Worm (Caenorhabditis elegans) whole organism, L1 larva: ENCODE results near the gene Y39A1A.21.

Experiments
- C34B4.2 ChIP-seq: sonication (generic microtip); optimal IDR thresholded peaks from 2 replicates; lab custom pipeline; 2017; ENCODE audit warnings: mild to moderate bottlenecking, missing genetic modification characterization, missing compliant biosample characterization
- aly-2 ChIP-seq: fragments of 150-350 bp; optimal IDR thresholded peaks from 2 replicates; lab custom pipeline; 2014; ENCODE audit warnings: missing biosample characterization, missing genetic modification characterization
- ama-1 ChIP-seq: fragments of 150-350 bp; optimal IDR thresholded peaks from 2 replicates; lab custom pipeline; 2014
- blmp-1 ChIP-seq: fragments of 150-350 bp; optimal IDR thresholded peaks from 2 replicates; lab custom pipeline; 2014; ENCODE audit warnings: missing biosample characterization, missing genetic modification characterization
- ceh-63 ChIP-seq: fragments of 200-800 bp; sonication (Bioruptor generic); optimal IDR thresholded peaks from 2 replicates; lab custom pipeline; 2018; ENCODE audit warnings: mild to moderate bottlenecking, missing genetic modification characterization, missing compliant biosample characterization
- ceh-8 ChIP-seq: fragments of 200-800 bp; sonication (Bioruptor generic); optimal IDR thresholded peaks from 2 replicates; lab custom pipeline; 2018; ENCODE audit warnings: mild to moderate bottlenecking, missing genetic modification characterization, moderate library complexity, missing compliant biosample characterization
- ceh-88 ChIP-seq: fragments of 200-800 bp; sonication (Bioruptor generic); IDR thresholded peaks from 2 replicates; pipeline ENCODE4 v1.3.6; 2022; ENCODE audit warnings: missing genetic modification characterization, missing compliant biosample characterization
- ceh-90 ChIP-seq: sonication (generic microtip); optimal IDR thresholded peaks from 2 replicates; lab custom pipeline; 2016; ENCODE audit warnings: missing genetic modification characterization, missing compliant biosample characterization
- ces-1 ChIP-seq: fragments of 150-350 bp; optimal IDR thresholded peaks from 2 replicates; lab custom pipeline; 2014; ENCODE audit warnings: missing biosample characterization, missing genetic modification reagents, missing genetic modification characterization
- efl-1 ChIP-seq, 4 experiments: fragments of 150-350 bp; optimal IDR thresholded peaks in 3 of 4; peaks in 1 of 4; 1 replicate in 1 of 4; 2 replicates in 3 of 4; lab custom pipeline; 2014; ENCODE audit warnings: missing biosample characterization in 2 of 4, missing genetic modification characterization in 2 of 4, missing genetic modification reagents in 2 of 4
- efl-3 ChIP-seq: fragments of 200-800 bp; sonication (Bioruptor generic); optimal IDR thresholded peaks from 2 replicates; lab custom pipeline; 2018; ENCODE audit warnings: mild to moderate bottlenecking, missing genetic modification characterization, missing compliant biosample characterization
- egl-13 ChIP-seq: sonication (generic microtip); optimal IDR thresholded peaks from 2 replicates; lab custom pipeline; 2016; ENCODE audit warnings: missing genotype, missing genetic modification reagents, missing genetic modification characterization, missing compliant biosample characterization
- elt-3 ChIP-seq, 6 experiments: fragments of 150-350 bp in 1 of 6; sonication (generic microtip); optimal IDR thresholded peaks; 2 replicates each; lab custom pipeline; 2017 to 2018; ENCODE audit warnings: missing biosample characterization in 6 of 6, missing genetic modification characterization in 6 of 6, inconsistent platforms in 1 of 6
- fos-1 ChIP-seq: fragments of 150-350 bp; optimal IDR thresholded peaks from 2 replicates; lab custom pipeline; 2014; ENCODE audit warnings: missing biosample characterization, missing genetic modification characterization
- grh-1 ChIP-seq: fragments of 200-800 bp; sonication (Bioruptor generic); IDR thresholded peaks from 2 replicates; pipeline ENCODE4 v1.3.6; 2022; ENCODE audit warnings: missing genetic modification reagents, missing genetic modification characterization, missing compliant biosample characterization
- hlh-4 ChIP-seq: sonication (generic microtip); optimal IDR thresholded peaks from 2 replicates; lab custom pipeline; 2016; ENCODE audit warnings: mild to moderate bottlenecking, missing genetic modification characterization, missing compliant biosample characterization
- hpl-2 ChIP-seq: fragments of 150-350 bp; optimal IDR thresholded peaks from 2 replicates; lab custom pipeline; 2014; ENCODE audit warnings: missing biosample characterization, missing genetic modification reagents, missing genetic modification characterization
- irx-1 ChIP-seq: sonication (generic microtip); optimal IDR thresholded peaks from 2 replicates; lab custom pipeline; 2016; ENCODE audit warnings: missing genetic modification characterization, missing compliant biosample characterization
- isw-1 ChIP-seq: fragments of 200-800 bp; sonication (Bioruptor generic); IDR thresholded peaks from 2 replicates; pipeline ENCODE4 v1.3.6; 2022; ENCODE audit warnings: missing genetic modification characterization, missing compliant biosample characterization
- lin-14 ChIP-seq: fragments of 200-800 bp; sonication (Bioruptor generic); optimal IDR thresholded peaks from 2 replicates; lab custom pipeline; 2018; ENCODE audit warnings: mild to moderate bottlenecking, missing genetic modification characterization, moderate library complexity, missing compliant biosample characterization
- lin-35 ChIP-seq, 2 experiments: fragments of 150-350 bp; optimal IDR thresholded peaks; 2 replicates each; lab custom pipeline; 2014; ENCODE audit warnings: missing biosample characterization in 2 of 2, missing genetic modification characterization in 2 of 2, missing genetic modification reagents in 2 of 2
- lir-3 ChIP-seq: sonication (generic microtip); optimal IDR thresholded peaks from 2 replicates; lab custom pipeline; 2016; ENCODE audit warnings: mild to moderate bottlenecking, missing genetic modification characterization, moderate library complexity, missing compliant biosample characterization; ENCODE audit not compliant: poor library complexity
- lsy-2 ChIP-seq, 2 experiments: fragments of 150-350 bp; optimal IDR thresholded peaks; 2 replicates each; lab custom pipeline; 2014; ENCODE audit warnings: missing biosample characterization in 2 of 2, missing genetic modification characterization in 2 of 2
- mab-9 ChIP-seq: fragments of 200-800 bp; sonication (Bioruptor generic); IDR thresholded peaks from 2 replicates; pipeline ENCODE4 v1.3.6; 2022; ENCODE audit warnings: missing genetic modification reagents, missing genetic modification characterization, missing compliant biosample characterization
- mdl-1 ChIP-seq, 2 experiments: fragments of 150-350 bp; optimal IDR thresholded peaks; 2 replicates each; lab custom pipeline; 2014 to 2017; ENCODE audit warnings: missing biosample characterization in 2 of 2, missing genetic modification characterization in 2 of 2, inconsistent platforms in 1 of 2
- mep-1 ChIP-seq: fragments of 150-350 bp; optimal IDR thresholded peaks from 2 replicates; lab custom pipeline; 2014; ENCODE audit warnings: missing biosample characterization, missing genetic modification characterization
- nhr-20 ChIP-seq: sonication (generic microtip); optimal IDR thresholded peaks from 2 replicates; lab custom pipeline; 2016; ENCODE audit warnings: mild to moderate bottlenecking, missing genetic modification characterization, missing compliant biosample characterization
- nhr-237 ChIP-seq: fragments of 150-350 bp; optimal IDR thresholded peaks from 2 replicates; lab custom pipeline; 2014; ENCODE audit warnings: missing biosample characterization, missing genetic modification characterization
- nhr-71 ChIP-seq: sonication (generic microtip); optimal IDR thresholded peaks from 2 replicates; lab custom pipeline; 2016; ENCODE audit warnings: mild to moderate bottlenecking, missing genetic modification characterization, moderate library complexity, missing compliant biosample characterization
- nhr-76 ChIP-seq: sonication (generic microtip); optimal IDR thresholded peaks from 2 replicates; lab custom pipeline; 2017; ENCODE audit warnings: missing biosample characterization, missing genetic modification characterization
- nhr-85 ChIP-seq: sonication (generic microtip); peaks from one replicate; lab custom pipeline; 2016; ENCODE audit warnings: missing genetic modification characterization, inconsistent platforms, missing compliant biosample characterization
- pax-3 ChIP-seq: fragments of 200-800 bp; sonication (Bioruptor generic); optimal IDR thresholded peaks from 2 replicates; lab custom pipeline; 2018; ENCODE audit warnings: mild to moderate bottlenecking, missing genetic modification characterization, moderate library complexity, missing compliant biosample characterization
- pqm-1 ChIP-seq: sonication (generic microtip); optimal IDR thresholded peaks from 3 replicates; lab custom pipeline; 2017; ENCODE audit warnings: missing biosample characterization, missing genetic modification characterization
- rnt-1 ChIP-seq: sonication (generic microtip); optimal IDR thresholded peaks from 2 replicates; lab custom pipeline; 2016; ENCODE audit warnings: mild to moderate bottlenecking, missing genetic modification characterization, moderate library complexity, missing compliant biosample characterization
- snu-23 ChIP-seq: sonication (generic microtip); optimal IDR thresholded peaks from 2 replicates; lab custom pipeline; 2016; ENCODE audit warnings: missing genetic modification characterization, missing compliant biosample characterization
- sox-4 ChIP-seq: sonication (generic microtip); optimal IDR thresholded peaks from 2 replicates; lab custom pipeline; 2016; ENCODE audit warnings: missing genetic modification characterization, missing compliant biosample characterization
- sptf-1 ChIP-seq: fragments of 150-350 bp; optimal IDR thresholded peaks from 2 replicates; lab custom pipeline; 2014; ENCODE audit warnings: missing biosample characterization, missing genetic modification characterization
- swsn-7 ChIP-seq: sonication (generic microtip); optimal IDR thresholded peaks from 2 replicates; lab custom pipeline; 2016; ENCODE audit warnings: missing genetic modification characterization, missing compliant biosample characterization
- tlp-1 ChIP-seq: fragments of 150-350 bp; optimal IDR thresholded peaks from 2 replicates; lab custom pipeline; 2014; ENCODE audit warnings: missing biosample characterization, missing genetic modification characterization
- unc-130 ChIP-seq: fragments of 150-350 bp; optimal IDR thresholded peaks from 2 replicates; lab custom pipeline; 2017; ENCODE audit warnings: missing biosample characterization, missing genetic modification characterization, inconsistent platforms
- unc-30 ChIP-seq: sonication (generic microtip); optimal IDR thresholded peaks from 2 replicates; lab custom pipeline; 2017; ENCODE audit warnings: missing biosample characterization, missing genetic modification characterization
- unc-62 ChIP-seq: fragments of 150-350 bp; optimal IDR thresholded peaks from 2 replicates; lab custom pipeline; 2014; ENCODE audit warnings: missing biosample characterization, missing genetic modification reagents, missing genetic modification characterization
- unc-98 ChIP-seq: fragments of 200-800 bp; sonication (Bioruptor generic); IDR thresholded peaks from 2 replicates; pipeline ENCODE4 v1.3.6; 2022; ENCODE audit warnings: missing genetic modification characterization, missing compliant biosample characterization
- vab-15 ChIP-seq: sonication (generic microtip); optimal IDR thresholded peaks from 2 replicates; lab custom pipeline; 2017; ENCODE audit warnings: missing genotype, mild to moderate bottlenecking, missing genetic modification characterization, missing compliant biosample characterization

Y39A1A.21 gene

ce11 chrIII:10717479-10717878 lies 10.7 kb upstream of the Y39A1A.21 start (continued):
- TF ChIP-seq nhr-76 (peak; percentile 9), snu-23 (GFP tag; lab: Kevin White, UChicago) (peak; percentile 76), isw-1 (no peak), unc-130 (tag; lab: Kevin White, UChicago) (peak; percentile 50), swsn-7 (no peak), unc-98 (no peak), efl-3 (GFP tag; lab: Kevin White, UChicago) (no peak), nhr-71 (tag; lab: Kevin White, UChicago) (peak; percentile 78), blmp-1 (tag; lab: Kevin White, UChicago) (peak; percentile 90), lin-35 (GFP tag; optimal IDR thresholded peaks at IDR 0.05; lab: Kevin White, UChicago) (peak in 1 of 2 experiments; percentile 65), hlh-4 (tag; lab: Kevin White, UChicago) (no peak), egl-13 (no peak)

- TF ChIP-seq nhr-71 (tag; lab: Kevin White, UChicago) (peak; percentile 31), hpl-2 (no peak), lin-14 (GFP tag; lab: Kevin White, UChicago) (peak; percentile 52), efl-1 (optimal IDR thresholded peaks at IDR 0.05; lab: Kevin White, UChicago) (no peak), efl-1 (GFP tag; optimal IDR thresholded peaks at IDR 0.05 in 1 of 2; lab: Kevin White, UChicago) (peak in 1 of 2 experiments; percentile 22), ces-1 (GFP tag; lab: Kevin White, UChicago) (no peak), ceh-90 (no peak)
- TF ChIP-seq, all 84 proteins: peak for 3
Observed at ce11 chrIII:10716091-10716490, 9.3 kb upstream of the Y39A1A.21 start, which contains the start of gene W09D10.4. Gene W09D10.4, minus strand, starts transcription at chrIII:10716191.

DNA sequence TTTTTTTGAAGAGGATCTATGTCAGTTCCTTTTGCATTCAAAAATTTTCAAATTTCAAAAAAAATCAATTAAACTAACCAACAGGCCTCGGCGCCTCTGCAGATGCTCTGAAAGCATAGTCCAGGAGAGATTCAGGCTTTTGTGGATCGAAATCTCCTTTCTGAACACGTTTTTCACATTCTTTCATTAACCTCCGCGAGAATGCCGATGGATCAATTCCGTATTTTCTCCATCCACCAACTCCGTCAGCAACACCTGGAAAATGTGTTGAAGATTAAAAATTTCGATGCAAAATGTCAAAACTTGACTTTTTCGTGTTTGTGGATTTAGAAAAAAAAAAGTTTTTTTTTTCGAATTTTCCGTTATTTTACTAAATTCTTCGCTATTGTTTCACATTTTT lies 7.7 kb upstream of the Y39A1A.21 start:
- TF ChIP-seq elt-3 (tag; optimal IDR thresholded peaks at IDR 0.05; lab: Kevin White, UChicago) (no peak), ceh-8 (GFP tag; lab: Kevin White, UChicago) (peak; percentile 18)
- TF ChIP-seq, all 84 proteins: peak for 1

ce11 chrIII:10711192-10711673 lies 4.4 kb upstream of the Y39A1A.21 start, which contains the start of gene W09D10.5:
Gene W09D10.5, minus strand, starts transcription at chrIII:10711536.
- no peak for TF ChIP-seq nhr-237 (tag; lab: Kevin White, UChicago)
- no peak for TF ChIP-seq sptf-1
- TF ChIP-seq nhr-20, result peak; percentile 15
- TF ChIP-seq unc-130 (tag; lab: Kevin White, UChicago), result no peak
- TF ChIP-seq nhr-71 (tag; lab: Kevin White, UChicago), result peak; percentile 4
- TF ChIP-seq ceh-63 (GFP tag; lab: Kevin White, UChicago), result no peak
- no peak for TF ChIP-seq vab-15
- TF ChIP-seq unc-30 (tag; lab: Kevin White, UChicago), result no peak
- TF ChIP-seq mdl-1 (tag; optimal IDR thresholded peaks at IDR 0.05; lab: Kevin White, UChicago), result no peak
- TF ChIP-seq aly-2, result no peak
- no peak for TF ChIP-seq sox-4 (tag; lab: Kevin White, UChicago)
- no peak for TF ChIP-seq ceh-88
- TF ChIP-seq rnt-1 (tag; lab: Kevin White, UChicago), result no peak
- peak; percentile 29 for TF ChIP-seq ama-1 (lab: Kevin White, UChicago)
- TF ChIP-seq grh-1 (GFP tag; lab: Robert Waterston, UW), result no peak
- TF ChIP-seq tlp-1 (tag; lab: Kevin White, UChicago), result no peak
- TF ChIP-seq mab-9, result no peak
- TF ChIP-seq lsy-2 (tag; optimal IDR thresholded peaks at IDR 0.05; lab: Kevin White, UChicago), result peak in 1 of 2 experiments; percentile 40
- peak in 1 of 2 experiments; percentile 41 for TF ChIP-seq lin-35 (GFP tag; optimal IDR thresholded peaks at IDR 0.05; lab: Kevin White, UChicago)
- peak; percentile 27 for TF ChIP-seq mep-1 (tag; lab: Kevin White, UChicago)
- TF ChIP-seq pax-3, result peak; percentile 27
- peak; percentile 94 for TF ChIP-seq blmp-1 (tag; lab: Kevin White, UChicago)
- no peak for TF ChIP-seq unc-62
- no peak for TF ChIP-seq pqm-1
- TF ChIP-seq nhr-85 (tag; lab: Kevin White, UChicago), result peak; percentile 48
- no peak for TF ChIP-seq C34B4.2 (tag; lab: Kevin White, UChicago)
- peak; percentile 34 for TF ChIP-seq snu-23 (GFP tag; lab: Kevin White, UChicago)
- TF ChIP-seq lin-14 (GFP tag; lab: Kevin White, UChicago), result peak; percentile 31
- no peak for TF ChIP-seq lir-3 (tag; lab: Kevin White, UChicago)
- no peak for TF ChIP-seq fos-1
- TF ChIP-seq irx-1 (tag; lab: Kevin White, UChicago), result no peak
